Fruit fly (Drosophila melanogaster) whole organism, embryonic: ENCODE results near the gene SKIP.

Experiments
- CG10147 ChIP-seq: fragments of 200-800 bp; sonication (Bioruptor generic); optimal IDR thresholded peaks from 2 replicates; lab custom pipeline; 2019; ENCODE audit warnings: missing biosample characterization, mild to moderate bottlenecking, missing genetic modification characterization, moderate library complexity
- CG10274 ChIP-seq: fragments of 200-800 bp; sonication (Bioruptor generic); optimal IDR thresholded peaks from 3 replicates; lab custom pipeline; 2017; ENCODE audit warnings: missing biosample characterization, mild to moderate bottlenecking, missing genetic modification characterization
- CG10959 ChIP-seq: fragments of 200-800 bp; sonication (Bioruptor generic); IDR thresholded peaks from 2 replicates; pipeline ENCODE4 v1.3.6; 2022; ENCODE audit warnings: missing biosample characterization, missing genetic modification characterization
- CG11695 ChIP-seq: fragments of 200-800 bp; sonication (Bioruptor generic); IDR thresholded peaks from 3 replicates; pipeline ENCODE4 v1.3.6; 2022; ENCODE audit warnings: missing biosample characterization, missing genetic modification characterization
- CG1233 ChIP-seq: fragments of 200-800 bp; sonication (Bioruptor generic); optimal IDR thresholded peaks from 4 replicates; lab custom pipeline; 2018; ENCODE audit warnings: missing biosample characterization, mild to moderate bottlenecking, missing genetic modification characterization
- CG13424 ChIP-seq: fragments of 200-800 bp; sonication (Bioruptor generic); optimal IDR thresholded peaks from 2 replicates; lab custom pipeline; 2019; ENCODE audit warnings: missing biosample characterization, mild to moderate bottlenecking, missing genetic modification characterization, moderate library complexity
- CG15011 ChIP-seq: fragments of 200-800 bp; sonication (Bioruptor generic); optimal IDR thresholded peaks from 3 replicates; lab custom pipeline; 2018; ENCODE audit warnings: missing biosample characterization, mild to moderate bottlenecking, missing genetic modification characterization
- CG17612 ChIP-seq: fragments of 200-800 bp; sonication (Bioruptor generic); IDR thresholded peaks from 2 replicates; pipeline ENCODE4 v1.3.6; 2022; ENCODE audit warnings: missing biosample characterization, missing genetic modification characterization
- CG17912 ChIP-seq: fragments of 200-800 bp; sonication (Bioruptor generic); optimal IDR thresholded peaks from 2 replicates; lab custom pipeline; 2018; ENCODE audit warnings: missing biosample characterization, mild to moderate bottlenecking, missing genetic modification characterization
- CG2116 ChIP-seq: fragments of 200-800 bp; sonication (Bioruptor generic); optimal IDR thresholded peaks from 3 replicates; lab custom pipeline; 2018; ENCODE audit warnings: missing biosample characterization, mild to moderate bottlenecking, missing genetic modification characterization
- CG32532 ChIP-seq: fragments of 200-800 bp; sonication (Bioruptor generic); IDR thresholded peaks from 2 replicates; pipeline ENCODE4 v1.3.6; 2022; ENCODE audit warnings: missing biosample characterization, missing genetic modification characterization
- CG34422 ChIP-seq: fragments of 200-800 bp; sonication (Bioruptor generic); IDR thresholded peaks from 3 replicates; pipeline ENCODE4 v1.3.6; 2022; ENCODE audit warnings: missing biosample characterization, missing genetic modification characterization
- CG3838 ChIP-seq: fragments of 200-800 bp; sonication (Bioruptor generic); optimal IDR thresholded peaks from 3 replicates; lab custom pipeline; 2016; ENCODE audit warnings: missing biosample characterization, missing genetic modification characterization
- CG4328 ChIP-seq: fragments of 200-800 bp; sonication (Bioruptor generic); optimal IDR thresholded peaks from 3 replicates; lab custom pipeline; 2017; ENCODE audit warnings: missing biosample characterization, missing genetic modification reagents, missing genetic modification characterization
- CG4424 ChIP-seq: fragments of 200-800 bp; sonication (Bioruptor generic); optimal IDR thresholded peaks from 3 replicates; lab custom pipeline; 2016; ENCODE audit warnings: missing biosample characterization, missing genetic modification characterization
- CG5953 ChIP-seq: fragments of 200-800 bp; sonication (Bioruptor generic); IDR thresholded peaks from 2 replicates; pipeline ENCODE4 v1.3.6; 2022; ENCODE audit warnings: missing biosample characterization, missing genetic modification characterization
- CG6689 ChIP-seq: fragments of 200-800 bp; sonication (Bioruptor generic); IDR thresholded peaks from 2 replicates; pipeline ENCODE4 v1.3.6; 2022; ENCODE audit warnings: missing biosample characterization, missing genetic modification characterization
- CG8359 ChIP-seq: fragments of 200-800 bp; sonication (Bioruptor generic); optimal IDR thresholded peaks from 2 replicates; lab custom pipeline; 2017; ENCODE audit warnings: missing biosample characterization, mild to moderate bottlenecking, missing genetic modification characterization, borderline replicate concordance
- CG8478 ChIP-seq: fragments of >200 bp; optimal IDR thresholded peaks from 2 replicates; lab custom pipeline; 2018
- CG8765 ChIP-seq: fragments of 200-800 bp; sonication (Bioruptor generic); IDR thresholded peaks from 2 replicates; pipeline ENCODE4 v1.3.6; 2022; ENCODE audit warnings: missing biosample characterization, missing genetic modification characterization
- Chrac-16 ChIP-seq: fragments of 200-800 bp; sonication (Bioruptor generic); optimal IDR thresholded peaks from 3 replicates; lab custom pipeline; 2016; ENCODE audit warnings: missing biosample characterization, missing genetic modification characterization
- Dfd ChIP-seq, 2 experiments: fragments of >200 bp; optimal IDR thresholded peaks; 2 replicates each; lab custom pipeline; 2017; ENCODE audit warnings: missing biosample characterization in 2 of 2, missing genetic modification characterization in 2 of 2
- Doc2 ChIP-seq: fragments of 200-800 bp; sonication (Bioruptor generic); IDR thresholded peaks from 2 replicates; pipeline ENCODE4 v1.3.6; 2022; ENCODE audit warnings: missing biosample characterization, missing genetic modification characterization
- Fer1 ChIP-seq: fragments of 200-800 bp; sonication (Bioruptor generic); optimal IDR thresholded peaks from 2 replicates; lab custom pipeline; 2017; ENCODE audit warnings: missing biosample characterization, mild to moderate bottlenecking, missing genetic modification characterization
- Hr39 ChIP-seq: fragments of >200 bp; optimal IDR thresholded peaks from 2 replicates; lab custom pipeline; 2017
- Jarid2 ChIP-seq: fragments of 200-800 bp; sonication (Bioruptor generic); optimal IDR thresholded peaks from 3 replicates; lab custom pipeline; 2017; ENCODE audit warnings: mild to moderate bottlenecking, missing biosample characterization, missing genetic modification reagents, missing genetic modification characterization
- Oli ChIP-seq: fragments of 200-800 bp; sonication (Bioruptor generic); optimal IDR thresholded peaks from 2 replicates; lab custom pipeline; 2018; ENCODE audit warnings: missing biosample characterization, mild to moderate bottlenecking, missing genetic modification characterization, moderate library complexity
- Sox102F ChIP-seq: fragments of 200-800 bp; sonication (Bioruptor generic); optimal IDR thresholded peaks from 2 replicates; lab custom pipeline; 2018; ENCODE audit warnings: missing biosample characterization, mild to moderate bottlenecking, missing genetic modification characterization, moderate library complexity
- TFAM ChIP-seq: fragments of 200-800 bp; sonication (Bioruptor generic); optimal IDR thresholded peaks from 2 replicates; lab custom pipeline; 2017; ENCODE audit warnings: missing biosample characterization, missing genetic modification characterization, inconsistent platforms
- Trl ChIP-seq, 3 experiments: fragments of >200 bp in 2 of 3; fragments of 200-800 bp in 1 of 3; sonication (Bioruptor generic) in 1 of 3; optimal IDR thresholded peaks; 2 replicates in 1 of 3; 3 replicates in 2 of 3; lab custom pipeline; 2016 to 2017; ENCODE audit warnings: missing biosample characterization in 1 of 3, missing genetic modification characterization in 1 of 3
- YL-1 ChIP-seq: fragments of 200-800 bp; sonication (Bioruptor generic); optimal IDR thresholded peaks from 3 replicates; lab custom pipeline; 2017; ENCODE audit warnings: missing biosample characterization, mild to moderate bottlenecking, missing genetic modification characterization
- ara ChIP-seq: fragments of 200-800 bp; sonication (Bioruptor generic); IDR thresholded peaks from 2 replicates; pipeline ENCODE4 v1.3.6; 2022; ENCODE audit warnings: missing biosample characterization, missing genetic modification characterization
- chinmo ChIP-seq: fragments of 200-800 bp; sonication (Bioruptor generic); IDR thresholded peaks from 4 replicates; pipeline ENCODE4 v1.3.6; 2022; ENCODE audit warnings: missing biosample characterization, missing genetic modification characterization; ENCODE audit not compliant: partially characterized antibody
- chm ChIP-seq: fragments of 200-800 bp; sonication (Bioruptor generic); IDR thresholded peaks from 2 replicates; pipeline ENCODE4 v1.3.6; 2022; ENCODE audit warnings: missing biosample characterization, missing genetic modification characterization
- fd3F ChIP-seq: fragments of 200-800 bp; sonication (Bioruptor generic); optimal IDR thresholded peaks from 2 replicates; lab custom pipeline; 2018; ENCODE audit warnings: missing biosample characterization, mild to moderate bottlenecking, missing genetic modification characterization, moderate library complexity
- gem ChIP-seq: fragments of 200-800 bp; sonication (Bioruptor generic); optimal IDR thresholded peaks from 2 replicates; lab custom pipeline; 2019; ENCODE audit warnings: missing biosample characterization, mild to moderate bottlenecking, missing genetic modification characterization, moderate library complexity
- ham ChIP-seq: fragments of 200-800 bp; sonication (Bioruptor generic); IDR thresholded peaks from 2 replicates; pipeline ENCODE4 v1.3.6; 2022; ENCODE audit warnings: missing biosample characterization, missing genetic modification characterization
- jumu ChIP-seq: fragments of 200-800 bp; sonication (Bioruptor generic); optimal IDR thresholded peaks from 3 replicates; lab custom pipeline; 2016; ENCODE audit warnings: missing biosample characterization, missing genetic modification characterization
- klu ChIP-seq: fragments of 200-800 bp; sonication (Bioruptor generic); IDR thresholded peaks from 2 replicates; pipeline ENCODE4 v1.3.6; 2022; ENCODE audit warnings: missing biosample characterization, missing genetic modification characterization
- pb ChIP-seq: fragments of 200-800 bp; sonication (Bioruptor generic); optimal IDR thresholded peaks from 3 replicates; lab custom pipeline; 2016; ENCODE audit warnings: missing biosample characterization, missing genetic modification characterization
- pfk ChIP-seq: fragments of 200-800 bp; sonication (Bioruptor generic); optimal IDR thresholded peaks from 2 replicates; lab custom pipeline; 2018; ENCODE audit warnings: missing biosample characterization, mild to moderate bottlenecking, missing genetic modification characterization, moderate library complexity
- pum ChIP-seq: fragments of 200-800 bp; sonication (Bioruptor generic); optimal IDR thresholded peaks from 2 replicates; lab custom pipeline; 2016; ENCODE audit warnings: missing biosample characterization, missing genetic modification characterization
- sc ChIP-seq, 3 experiments: fragments of >200 bp in 2 of 3; fragments of 200-800 bp in 1 of 3; sonication (Bioruptor generic) in 1 of 3; optimal IDR thresholded peaks; 2 replicates in 2 of 3; 3 replicates in 1 of 3; lab custom pipeline; 2017; ENCODE audit warnings: mild to moderate bottlenecking in 1 of 3, missing biosample characterization in 1 of 3, missing genetic modification characterization in 1 of 3, missing genetic modification reagents in 1 of 3
- sens-2 ChIP-seq: fragments of 200-800 bp; sonication (Bioruptor generic); IDR thresholded peaks from 2 replicates; pipeline ENCODE4 v1.3.6; 2022; ENCODE audit warnings: missing biosample characterization, missing genetic modification characterization
- sr ChIP-seq: fragments of 200-800 bp; sonication (Bioruptor generic); IDR thresholded peaks from 3 replicates; pipeline ENCODE4 v1.3.6; 2022; ENCODE audit warnings: missing biosample characterization, missing genetic modification characterization
- unc-4 ChIP-seq: fragments of 200-800 bp; sonication (Bioruptor generic); IDR thresholded peaks from 2 replicates; pipeline ENCODE4 v1.3.6; 2022; ENCODE audit warnings: missing biosample characterization, missing genetic modification characterization; ENCODE audit not compliant: partially characterized antibody
- wdn ChIP-seq: fragments of 200-800 bp; sonication (Bioruptor generic); IDR thresholded peaks from 2 replicates; pipeline ENCODE4 v1.3.6; 2022; ENCODE audit warnings: missing biosample characterization, missing genetic modification characterization
- zen ChIP-seq: fragments of 200-800 bp; sonication (Bioruptor generic); optimal IDR thresholded peaks from 3 replicates; lab custom pipeline; 2018; ENCODE audit warnings: missing biosample characterization, mild to moderate bottlenecking, missing genetic modification characterization, moderate library complexity
- zen2 ChIP-seq: fragments of 200-800 bp; sonication (Bioruptor generic); IDR thresholded peaks from 3 replicates; pipeline ENCODE4 v1.3.6; 2022; ENCODE audit warnings: missing biosample characterization, missing genetic modification characterization; ENCODE audit not compliant: partially characterized antibody
- zfh2 ChIP-seq: fragments of 200-800 bp; sonication (Bioruptor generic); optimal IDR thresholded peaks from 2 replicates; lab custom pipeline; 2016; ENCODE audit warnings: missing biosample characterization, missing genetic modification characterization

SKIP gene

dm6 chr3R:22133337-22134014 lies at the start of gene SKIP (continued):
- TF ChIP-seq CG10147 (no peak), Doc2 (GFP tag; lab: Robert Waterston, UW) (no peak), CG17612 (GFP tag; lab: Robert Waterston, UW) (no peak), CG8359 (no peak), YL-1 (GFP tag; lab: Kevin White, UChicago) (no peak), CG2116 (GFP tag; lab: Kevin White, UChicago) (peak; percentile 20), jumu (no peak), CG3838 (no peak), Chrac-16 (GFP tag; lab: Kevin White, UChicago) (no peak), Hr39 (lab: Kevin White, UChicago) (no peak), wdn (no peak), pb (peak; percentile 23), CG32532 (GFP tag; lab: Robert Waterston, UW) (no peak), Sox102F (GFP tag; lab: Kevin White, UChicago) (no peak), sc (optimal IDR thresholded peaks at IDR 0.05; lab: Kevin White, UChicago) (no peak), sc (GFP tag; optimal IDR thresholded peaks at IDR 0.05; lab: Kevin White, UChicago) (no peak), CG15011 (GFP tag; lab: Kevin White, UChicago) (no peak), Fer1 (GFP tag; lab: Kevin White, UChicago) (no peak), CG13424 (no peak), Dfd (GFP tag; optimal IDR thresholded peaks at IDR 0.05; lab: Kevin White, UChicago) (no peak), pum (no peak), klu (GFP tag; lab: Robert Waterston, UW) (no peak), sr (GFP tag; lab: Robert Waterston, UW) (peak; percentile 57; the same call in 1 of the 3 replicates), TFAM (GFP tag; lab: Kevin White, UChicago) (no peak), zen2 (GFP tag; lab: Robert Waterston, UW) (no peak), chinmo (GFP tag; lab: Robert Waterston, UW) (peak; percentile 72; the same call in 2 of the 4 replicates), pfk (GFP tag; lab: Kevin White, UChicago) (no peak), CG11695 (GFP tag; lab: Robert Waterston, UW) (no peak), CG34422 (GFP tag; lab: Robert Waterston, UW) (peak; percentile 89; the same call in 1 of the 3 replicates), CG8478 (no peak), zfh2 (GFP tag; lab: Kevin White, UChicago) (no peak), ham (GFP tag; lab: Robert Waterston, UW) (no peak), chm (GFP tag; lab: Robert Waterston, UW) (peak; percentile 98), gem (tag; lab: Kevin White, UChicago) (no peak), CG1233 (GFP tag; lab: Kevin White, UChicago) (peak; percentile 27), sens-2 (GFP tag; lab: Robert Waterston, UW) (no peak), Trl (optimal IDR thresholded peaks at IDR 0.05; lab: Kevin White, UChicago) (peak in 1 of 2 experiments; percentile 42), Trl (GFP tag; optimal IDR thresholded peaks at IDR 0.05; lab: Kevin White, UChicago) (peak; percentile 46), zen (tag; lab: Kevin White, UChicago) (peak; percentile 19), CG4424 (GFP tag; lab: Kevin White, UChicago) (peak; percentile 29), ara (GFP tag; lab: Robert Waterston, UW) (peak; percentile 9; the same call in 1 of the 2 replicates), Oli (no peak), CG8765 (GFP tag; lab: Robert Waterston, UW) (no peak), CG6689 (GFP tag; lab: Robert Waterston, UW) (no peak), CG4328 (no peak), unc-4 (GFP tag; lab: Robert Waterston, UW) (no peak), CG10959 (GFP tag; lab: Robert Waterston, UW) (no peak), CG10274 (no peak), Jarid2 (peak; percentile 100), CG5953 (peak; percentile 53; the same call in 1 of the 2 replicates), fd3F (GFP tag; lab: Kevin White, UChicago) (no peak), CG17912 (GFP tag; lab: Kevin White, UChicago) (no peak)
